Worm (Caenorhabditis elegans): ENCODE data around the gene C25F9.5.

ce11 chrV:19421131-19421530 is 10.5 kb upstream of the C25F9.5 start, which contains the start of gene C25F9.2:
- TF ChIP-seq snpc-4 (tag; optimal IDR thresholded peaks at IDR 0.05) (no peak), nhr-76 (tag; optimal IDR thresholded peaks at IDR 0.05) (no peak), nhr-237 (tag; optimal IDR thresholded peaks at IDR 0.05) (no peak), daf-12 (tag; optimal IDR thresholded peaks at IDR 0.05) (no peak), nhr-12 (tag; optimal IDR thresholded peaks at IDR 0.05) (no peak), elt-2 (tag; optimal IDR thresholded peaks at IDR 0.05) (no peak), sea-2 (GFP tag; optimal IDR thresholded peaks at IDR 0.05) (no peak), nhr-11 (tag; optimal IDR thresholded peaks at IDR 0.05) (no peak), elt-3 (tag; optimal IDR thresholded peaks at IDR 0.05) (no peak), skn-1 (tag; optimal IDR thresholded peaks at IDR 0.05) (no peak), aly-2 (tag; optimal IDR thresholded peaks at IDR 0.05) (no peak), ztf-11 (tag; optimal IDR thresholded peaks at IDR 0.05) (no peak), jun-1 (tag; optimal IDR thresholded peaks at IDR 0.05) (no peak)
